Worm (Caenorhabditis elegans) whole organism, young adult: Measurements from ENCODE around the gene str-44.
A peak's percentile ranks its signal among the peaks of the same experiment; 100 is the strongest.

Source experiments
- K11D2.4 ChIP-seq: fragments of 200-800 bp; sonication (Bioruptor generic); IDR thresholded peaks from 2 replicates; pipeline ENCODE4 v1.3.6; 2022; ENCODE audit warnings: missing genetic modification reagents, missing genetic modification characterization, missing compliant biosample characterization
- K12H6.12 ChIP-seq: fragments of 200-800 bp; sonication (Bioruptor generic); optimal IDR thresholded peaks from 2 replicates; lab custom pipeline; 2018; ENCODE audit warnings: mild to moderate bottlenecking, missing genetic modification characterization, missing compliant biosample characterization
- T26A5.8 ChIP-seq: sonication (generic microtip); optimal IDR thresholded peaks from 2 replicates; lab custom pipeline; 2016; ENCODE audit warnings: missing genetic modification characterization, missing compliant biosample characterization
- Y56A3A.18 ChIP-seq: fragments of 200-800 bp; sonication (Bioruptor generic); IDR thresholded peaks from 2 replicates; pipeline ENCODE4 v1.3.6; 2022; ENCODE audit warnings: missing genetic modification reagents, missing genetic modification characterization, missing compliant biosample characterization
- Y95B8A.8 ChIP-seq: fragments of 200-800 bp; sonication (Bioruptor generic); IDR thresholded peaks from 2 replicates; pipeline ENCODE4 v1.3.6; 2022; ENCODE audit warnings: missing genetic modification reagents, missing genetic modification characterization, missing compliant biosample characterization
- ama-1 ChIP-seq, 3 experiments: fragments of 150-350 bp in 1 of 3; sonication (generic microtip) in 2 of 3; optimal IDR thresholded peaks; 2 replicates each; lab custom pipeline; 2014 to 2018; ENCODE audit warnings: missing biosample characterization in 2 of 3, missing genetic modification characterization in 2 of 3, missing genetic modification reagents in 2 of 3
- aptf-2 ChIP-seq: fragments of 200-800 bp; sonication (Bioruptor generic); conservative IDR thresholded peaks from 2 replicates; pipeline ENCODE4 v1.3.6; 2022; ENCODE audit warnings: missing genetic modification reagents, missing genetic modification characterization, missing compliant biosample characterization
- athp-1 ChIP-seq: sonication (generic microtip); optimal IDR thresholded peaks from 2 replicates; lab custom pipeline; 2017; ENCODE audit warnings: mild to moderate bottlenecking, missing genetic modification characterization, missing compliant biosample characterization
- attf-6 ChIP-seq: fragments of 200-800 bp; sonication (Bioruptor generic); IDR thresholded peaks from 2 replicates; pipeline ENCODE4 v1.3.6; 2022; ENCODE audit warnings: missing genetic modification reagents, missing genetic modification characterization, missing compliant biosample characterization
- ccch-3 ChIP-seq: fragments of 200-800 bp; sonication (Bioruptor generic); optimal IDR thresholded peaks from 2 replicates; lab custom pipeline; 2018; ENCODE audit warnings: mild to moderate bottlenecking, missing genetic modification characterization, missing compliant biosample characterization
- ceh-27 ChIP-seq: fragments of 200-800 bp; sonication (Bioruptor generic); optimal IDR thresholded peaks from 2 replicates; lab custom pipeline; 2018; ENCODE audit warnings: mild to moderate bottlenecking, missing genetic modification characterization, moderate library complexity, missing compliant biosample characterization
- ceh-58 ChIP-seq: fragments of 200-800 bp; sonication (Bioruptor generic); IDR thresholded peaks from 2 replicates; pipeline ENCODE4 v1.3.6; 2022; ENCODE audit warnings: missing genetic modification characterization, missing compliant biosample characterization
- ceh-91 ChIP-seq: fragments of 200-800 bp; sonication (Bioruptor generic); IDR thresholded peaks from 2 replicates; pipeline ENCODE4 v1.3.6; 2022; ENCODE audit warnings: missing genetic modification reagents, missing genetic modification characterization, missing compliant biosample characterization
- chd-7 ChIP-seq: sonication (generic microtip); optimal IDR thresholded peaks from 2 replicates; lab custom pipeline; 2016; ENCODE audit warnings: mild to moderate bottlenecking, missing genetic modification characterization, moderate library complexity, missing compliant biosample characterization
- die-1 ChIP-seq: sonication (generic microtip); optimal IDR thresholded peaks from 2 replicates; lab custom pipeline; 2016; ENCODE audit warnings: missing genotype, mild to moderate bottlenecking, missing genetic modification characterization, missing compliant biosample characterization
- dox-1 ChIP-seq: fragments of 200-800 bp; sonication (Bioruptor generic); IDR thresholded peaks from 2 replicates; pipeline ENCODE4 v1.3.6; 2022; ENCODE audit warnings: missing genetic modification reagents, missing genetic modification characterization, missing compliant biosample characterization
- dpl-1 ChIP-seq: fragments of 150-350 bp; optimal IDR thresholded peaks from 2 replicates; lab custom pipeline; 2014; ENCODE audit warnings: missing biosample characterization, missing genetic modification reagents, missing genetic modification characterization
- efl-1 ChIP-seq: fragments of 150-350 bp; optimal IDR thresholded peaks from 2 replicates; lab custom pipeline; 2014; ENCODE audit warnings: missing biosample characterization, missing genetic modification reagents, missing genetic modification characterization
- egl-18 ChIP-seq: fragments of 200-800 bp; sonication (Bioruptor generic); IDR thresholded peaks from 2 replicates; pipeline ENCODE4 v1.3.6; 2022; ENCODE audit warnings: missing genetic modification reagents, missing genetic modification characterization, missing compliant biosample characterization
- egl-44 ChIP-seq: fragments of 200-800 bp; sonication (Bioruptor generic); IDR thresholded peaks from 2 replicates; pipeline ENCODE4 v1.3.6; 2022; ENCODE audit warnings: missing genetic modification reagents, missing genetic modification characterization, missing compliant biosample characterization
- egrh-3 ChIP-seq: fragments of 200-800 bp; sonication (Bioruptor generic); IDR thresholded peaks from 2 replicates; pipeline ENCODE4 v1.3.6; 2022; ENCODE audit warnings: missing genetic modification reagents, missing genetic modification characterization, missing compliant biosample characterization
- gei-17 ChIP-seq: fragments of 200-800 bp; sonication (Bioruptor generic); optimal IDR thresholded peaks from 2 replicates; lab custom pipeline; 2018; ENCODE audit warnings: mild to moderate bottlenecking, missing genetic modification characterization, missing compliant biosample characterization
- hlh-12 ChIP-seq: sonication (generic microtip); optimal IDR thresholded peaks from 2 replicates; lab custom pipeline; 2016; ENCODE audit warnings: missing genetic modification characterization, missing compliant biosample characterization
- hlh-26 ChIP-seq: fragments of 200-800 bp; sonication (Bioruptor generic); conservative IDR thresholded peaks from 2 replicates; pipeline ENCODE4 v1.3.6; 2022; ENCODE audit warnings: missing genetic modification reagents, missing genetic modification characterization, missing compliant biosample characterization
- hrde-1 ChIP-seq: sonication (generic microtip); optimal IDR thresholded peaks from 2 replicates; lab custom pipeline; 2016; ENCODE audit warnings: missing genetic modification characterization, mild to moderate bottlenecking, missing compliant biosample characterization, moderate library complexity, missing genotype, missing genetic modification reagents, borderline replicate concordance
- lin-26 ChIP-seq: fragments of 200-800 bp; sonication (Bioruptor generic); IDR thresholded peaks from 2 replicates; pipeline ENCODE4 v1.3.6; 2022; ENCODE audit warnings: missing genetic modification reagents, missing genetic modification characterization, missing compliant biosample characterization
- lsy-27 ChIP-seq: sonication (generic microtip); optimal IDR thresholded peaks from 2 replicates; lab custom pipeline; 2017; ENCODE audit warnings: missing genetic modification characterization, mild to moderate bottlenecking, missing compliant biosample characterization, antibody characterized with exemption, missing genotype, borderline replicate concordance; ENCODE audit not compliant: insufficient read depth
- madf-3 ChIP-seq: fragments of 200-800 bp; sonication (Bioruptor generic); IDR thresholded peaks from 2 replicates; pipeline ENCODE4 v1.3.6; 2022; ENCODE audit warnings: missing genetic modification reagents, missing genetic modification characterization, missing compliant biosample characterization
- madf-6 ChIP-seq: fragments of 200-800 bp; sonication (Bioruptor generic); IDR thresholded peaks from 2 replicates; pipeline ENCODE4 v1.3.6; 2022; ENCODE audit warnings: missing genetic modification reagents, missing genetic modification characterization, missing compliant biosample characterization
- mel-28 ChIP-seq: sonication (generic microtip); optimal IDR thresholded peaks from 2 replicates; lab custom pipeline; 2016; ENCODE audit warnings: borderline replicate concordance, mild to moderate bottlenecking, missing genetic modification characterization, missing compliant biosample characterization
- mxl-1 ChIP-seq: sonication (generic microtip); optimal IDR thresholded peaks from 2 replicates; lab custom pipeline; 2016; ENCODE audit warnings: missing genetic modification characterization, missing compliant biosample characterization
- nhr-120 ChIP-seq: fragments of 200-800 bp; sonication (Bioruptor generic); IDR thresholded peaks from 2 replicates; pipeline ENCODE4 v1.3.6; 2022; ENCODE audit warnings: missing genetic modification characterization, missing compliant biosample characterization
- nhr-27 ChIP-seq: fragments of 200-800 bp; sonication (Bioruptor generic); optimal IDR thresholded peaks from 2 replicates; lab custom pipeline; 2018; ENCODE audit warnings: mild to moderate bottlenecking, missing genetic modification characterization, moderate library complexity, missing compliant biosample characterization
- nhr-80 ChIP-seq: sonication (generic microtip); optimal IDR thresholded peaks from 2 replicates; lab custom pipeline; 2016; ENCODE audit warnings: missing genetic modification characterization, missing compliant biosample characterization
- repo-1 ChIP-seq: sonication (generic microtip); optimal IDR thresholded peaks from 2 replicates; lab custom pipeline; 2017; ENCODE audit warnings: mild to moderate bottlenecking, missing genetic modification characterization, missing compliant biosample characterization
- somi-1 ChIP-seq: fragments of 200-800 bp; sonication (Bioruptor generic); optimal IDR thresholded peaks from 2 replicates; lab custom pipeline; 2018; ENCODE audit warnings: mild to moderate bottlenecking, missing genetic modification characterization, missing compliant biosample characterization
- tbp1 ChIP-seq: fragments of 200-800 bp; sonication (Bioruptor generic); optimal IDR thresholded peaks from 2 replicates; lab custom pipeline; 2018; ENCODE audit warnings: mild to moderate bottlenecking, missing genetic modification characterization, missing compliant biosample characterization
- tlf-1 ChIP-seq: fragments of 200-800 bp; sonication (Bioruptor generic); optimal IDR thresholded peaks from 2 replicates; lab custom pipeline; 2018; ENCODE audit warnings: mild to moderate bottlenecking, missing genetic modification characterization, missing compliant biosample characterization
- unc-62 ChIP-seq: fragments of 150-350 bp; optimal IDR thresholded peaks from 2 replicates; lab custom pipeline; 2014; ENCODE audit warnings: missing biosample characterization, missing genetic modification reagents, missing genetic modification characterization
- ztf-3 ChIP-seq: fragments of 200-800 bp; sonication (Bioruptor generic); optimal IDR thresholded peaks from 2 replicates; lab custom pipeline; 2018; ENCODE audit warnings: mild to moderate bottlenecking, missing genetic modification characterization, missing compliant biosample characterization

str-44 gene

ce11 chrIV:7211313-7211712, 34.3 kb downstream of the str-44 start (continued):
- TF ChIP-seq die-1 (tag; lab: Kevin White, UChicago) = peak; percentile 5
- peak; percentile 81 for TF ChIP-seq efl-1 (GFP tag; lab: Kevin White, UChicago)
- TF ChIP-seq aptf-2 (GFP tag; lab: Robert Waterston, UW) = peak; percentile 83
- no peak for TF ChIP-seq egrh-3 (GFP tag; lab: Robert Waterston, UW)
- no peak for TF ChIP-seq ceh-27 (GFP tag; lab: Kevin White, UChicago)
- TF ChIP-seq ceh-91 (GFP tag; lab: Robert Waterston, UW) = 0 out of 2 replicates have a peak, but pooled peaks have one; percentile 16
- peak; percentile 90 for TF ChIP-seq madf-6 (GFP tag; lab: Robert Waterston, UW)
- no peak for TF ChIP-seq egl-44 (GFP tag; lab: Robert Waterston, UW)

- TF ChIP-seq ztf-3 (no peak), nhr-80 (tag; lab: Kevin White, UChicago) (peak; percentile 37)
Observed at ce11 chrIV:7212769-7213168, 35.8 kb downstream of the str-44 start.

ce11 chrIV:7216210-7216609, 39.2 kb downstream of the str-44 start:
- no peak for TF ChIP-seq repo-1
- TF ChIP-seq ceh-27 (GFP tag; lab: Kevin White, UChicago) = no peak

ce11 chrIV:7219398-7220087, 42.6 kb downstream of the str-44 start, which contains the start of the genes glb-23 and R13A1.1:
Gene glb-23, minus strand, starts transcription at chrIV:7219498.
Gene R13A1.1, plus strand, starts transcription at chrIV:7220037.
- TF ChIP-seq Y56A3A.18 (GFP tag; lab: Robert Waterston, UW) (no peak), hrde-1 (no peak), nhr-27 (no peak), attf-6 (GFP tag; lab: Robert Waterston, UW) (no peak), chd-7 (tag; lab: Kevin White, UChicago) (no peak), aptf-2 (GFP tag; lab: Robert Waterston, UW) (no peak), ccch-3 (GFP tag; lab: Kevin White, UChicago) (no peak), nhr-120 (GFP tag; lab: Robert Waterston, UW) (no peak), somi-1 (GFP tag; lab: Kevin White, UChicago) (no peak), mxl-1 (tag; lab: Kevin White, UChicago) (no peak), gei-17 (GFP tag; lab: Kevin White, UChicago) (no peak), K11D2.4 (GFP tag; lab: Robert Waterston, UW) (no peak), hlh-26 (GFP tag; lab: Robert Waterston, UW) (no peak), lsy-27 (tag; lab: Kevin White, UChicago) (no peak), unc-62 (GFP tag; lab: Kevin White, UChicago) (no peak), ceh-91 (GFP tag; lab: Robert Waterston, UW) (no peak), tbp1 (GFP tag; lab: Kevin White, UChicago) (no peak), Y95B8A.8 (GFP tag; lab: Robert Waterston, UW) (no peak), tlf-1 (GFP tag; lab: Kevin White, UChicago) (no peak), T26A5.8 (no peak)

ce11 chrIV:7222088-7222487, 45.1 kb downstream of the str-44 start:
- no peak for TF ChIP-seq lsy-27 (tag; lab: Kevin White, UChicago)
- no peak for TF ChIP-seq madf-3 (GFP tag; lab: Robert Waterston, UW)
- TF ChIP-seq ama-1 (optimal IDR thresholded peaks at IDR 0.05; lab: Kevin White, UChicago) = no peak
- no peak for TF ChIP-seq ama-1 (GFP tag; optimal IDR thresholded peaks at IDR 0.05; lab: Kevin White, UChicago)
- TF ChIP-seq repo-1 = no peak
- no peak for TF ChIP-seq chd-7 (tag; lab: Kevin White, UChicago)
- TF ChIP-seq lin-26 (GFP tag; lab: Robert Waterston, UW) = no peak
- TF ChIP-seq egl-18 (GFP tag; lab: Robert Waterston, UW) = no peak
- TF ChIP-seq K11D2.4 (GFP tag; lab: Robert Waterston, UW) = no peak
- TF ChIP-seq hlh-12 (tag; lab: Kevin White, UChicago) = no peak
- TF ChIP-seq K12H6.12 (tag; lab: Kevin White, UChicago) = no peak
- no peak for TF ChIP-seq ztf-3
- TF ChIP-seq dox-1 (GFP tag; lab: Robert Waterston, UW) = no peak
- no peak for TF ChIP-seq dpl-1 (GFP tag; lab: Kevin White, UChicago)
- TF ChIP-seq mel-28 (tag; lab: Kevin White, UChicago) = no peak
- no peak for TF ChIP-seq ceh-58 (GFP tag; lab: Robert Waterston, UW)
- TF ChIP-seq athp-1 = no peak
